Worm (Caenorhabditis elegans) whole organism, L4/young adult: Measurements from ENCODE around the gene bcl-11.

Experiments
- W03F9.2 ChIP-seq: fragments of 150-350 bp; optimal IDR thresholded peaks from 2 replicates; lab custom pipeline; 2014; ENCODE audit warnings: missing biosample characterization, missing genetic modification characterization
- dao-5 ChIP-seq: sonication (generic microtip); optimal IDR thresholded peaks from 2 replicates; lab custom pipeline; 2016; ENCODE audit warnings: missing genotype, missing genetic modification characterization, moderate library complexity, missing compliant biosample characterization
- him-1 ChIP-seq: sonication (generic microtip); optimal IDR thresholded peaks from 2 replicates; lab custom pipeline; 2016; ENCODE audit warnings: missing genotype, missing genetic modification reagents, missing genetic modification characterization, missing compliant biosample characterization

Gene bcl-11

ce11 chrV:6336108-6336507 is 19.7 kb upstream of the bcl-11 start, which contains the start of gene T28C12.6:
T28C12.6 (minus strand) TSS chrV:6336119.
- TF ChIP-seq dao-5 (tag; lab: Kevin White, UChicago) (no peak), him-1 (tag; lab: Kevin White, UChicago) (no peak)

- TF ChIP-seq dao-5 (tag; lab: Kevin White, UChicago) (no peak), him-1 (tag; lab: Kevin White, UChicago) (peak; percentile 58)
These were observed 14.7 kb upstream of the bcl-11 start for ce11 chrV:6341078-6341638.

- TF ChIP-seq dao-5 (tag; lab: Kevin White, UChicago) (no peak), W03F9.2 (no peak), him-1 (tag; lab: Kevin White, UChicago) (no peak)
These were observed 13.3 kb upstream of the bcl-11 start for ce11 chrV:6342502-6342901.

- TF ChIP-seq W03F9.2 (no peak), him-1 (tag; lab: Kevin White, UChicago) (no peak), dao-5 (tag; lab: Kevin White, UChicago) (no peak)
These were observed 11.2 kb upstream of the bcl-11 start for ce11 chrV:6344531-6345171.

- TF ChIP-seq W03F9.2: no peak
- TF ChIP-seq dao-5 (tag; lab: Kevin White, UChicago): no peak
- TF ChIP-seq him-1 (tag; lab: Kevin White, UChicago): no peak
These were observed 9.7 kb upstream of the bcl-11 start for ce11 chrV:6346043-6346618.

ce11 chrV:6346906-6347305 is 8.9 kb upstream of the bcl-11 start:
- TF ChIP-seq dao-5 (tag; lab: Kevin White, UChicago): no peak

ce11 chrV:6348133-6348532 is 7.7 kb upstream of the bcl-11 start:
- TF ChIP-seq him-1 (tag; lab: Kevin White, UChicago) (no peak), W03F9.2 (no peak), dao-5 (tag; lab: Kevin White, UChicago) (no peak)

ce11 chrV:6349597-6349996 is 6.2 kb upstream of the bcl-11 start:
- TF ChIP-seq dao-5 (tag; lab: Kevin White, UChicago): no peak
- TF ChIP-seq him-1 (tag; lab: Kevin White, UChicago): no peak
- no peak for TF ChIP-seq W03F9.2

- peak; percentile 64 for TF ChIP-seq him-1 (tag; lab: Kevin White, UChicago)
- TF ChIP-seq W03F9.2: no peak
These were observed 5.7 kb upstream of the bcl-11 start for ce11 chrV:6350109-6350508.

ce11 chrV:6351122-6351521 is 4.7 kb upstream of the bcl-11 start:
- TF ChIP-seq W03F9.2 (no peak), dao-5 (tag; lab: Kevin White, UChicago) (no peak), him-1 (tag; lab: Kevin White, UChicago) (no peak)

ce11 chrV:6352350-6352749 is 3.5 kb upstream of the bcl-11 start:
- no peak for TF ChIP-seq him-1 (tag; lab: Kevin White, UChicago)
- TF ChIP-seq W03F9.2: no peak
- TF ChIP-seq dao-5 (tag; lab: Kevin White, UChicago): no peak

- TF ChIP-seq dao-5 (tag; lab: Kevin White, UChicago) (no peak), W03F9.2 (no peak), him-1 (tag; lab: Kevin White, UChicago) (no peak)
These were observed 2.5 kb upstream of the bcl-11 start for ce11 chrV:6353182-6353780.

ce11 chrV:6354202-6354601 is 1.6 kb upstream of the bcl-11 start:
- TF ChIP-seq dao-5 (tag; lab: Kevin White, UChicago): no peak
- TF ChIP-seq W03F9.2: no peak

- TF ChIP-seq W03F9.2 (no peak), dao-5 (tag; lab: Kevin White, UChicago) (no peak), him-1 (tag; lab: Kevin White, UChicago) (no peak)
These were observed 1.0 kb upstream of the bcl-11 start for ce11 chrV:6354786-6355185.
